Worm (Caenorhabditis elegans): ENCODE measurements around the gene cpz-2.

DNA sequence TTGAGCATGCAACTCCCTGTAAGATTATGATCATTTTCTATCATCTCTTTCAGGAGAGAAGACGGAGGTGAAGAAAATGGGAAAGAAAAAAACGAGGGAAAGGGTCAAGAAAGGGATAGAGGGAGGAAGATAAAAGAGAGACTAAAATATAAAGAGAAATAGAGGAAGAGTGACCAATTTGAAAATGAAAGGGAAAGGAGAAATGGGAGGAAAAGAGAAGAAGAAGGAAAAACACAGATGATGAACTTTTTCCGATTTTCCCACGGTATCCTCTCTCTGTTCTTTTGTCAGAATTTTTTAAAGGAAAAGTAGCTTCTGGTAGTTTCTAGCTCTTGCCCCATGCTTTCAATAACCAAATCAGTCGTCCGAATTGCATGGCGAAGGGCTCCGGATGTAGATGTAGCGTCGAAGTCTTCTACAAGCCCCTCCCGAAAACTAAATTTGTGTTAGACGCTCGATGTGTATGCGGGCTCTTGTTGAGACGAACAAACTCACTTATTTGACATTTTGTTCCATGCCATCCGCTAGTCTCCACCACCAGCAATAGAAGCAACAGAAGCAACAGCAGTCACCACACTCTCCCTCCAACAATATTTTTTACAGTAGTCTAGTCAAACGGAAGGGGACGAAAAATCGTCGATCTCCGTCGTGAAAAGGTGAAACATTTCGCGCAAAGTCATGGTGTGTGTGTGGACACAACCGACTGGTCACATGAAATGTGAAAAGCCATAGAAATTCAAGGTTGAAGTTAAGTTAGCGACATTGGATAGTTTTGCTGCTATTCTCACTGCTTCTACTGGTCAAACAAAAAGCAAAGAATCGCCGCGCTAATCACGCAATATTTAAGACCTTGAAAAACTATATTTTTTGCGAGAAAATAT lies 10.6 kb downstream of the cpz-2 start, which contains the start of gene somi-1:
- no peak for TF ChIP-seq ceh-13 (GFP tag; optimal IDR thresholded peaks at IDR 0.05)
- TF ChIP-seq ama-1 (optimal IDR thresholded peaks at IDR 0.05): no peak
- no peak for TF ChIP-seq F13C5.2 (tag; optimal IDR thresholded peaks at IDR 0.05)
